Worm (Caenorhabditis elegans) whole organism, L4 larva: ENCODE measurements around the gene med-1.
A peak's percentile ranks its signal among the peaks of the same experiment; 100 is the strongest.

ENCODE experiments used
- F10B5.3 ChIP-seq: sonication (generic microtip); optimal IDR thresholded peaks from 2 replicates; lab custom pipeline; 2016; ENCODE audit warnings: mild to moderate bottlenecking, missing genetic modification characterization, missing compliant biosample characterization
- F26F4.8 ChIP-seq: fragments of 200-800 bp; sonication (Bioruptor generic); conservative IDR thresholded peaks from 2 replicates; pipeline ENCODE4 v1.3.6; 2022; ENCODE audit warnings: missing genetic modification characterization, missing compliant biosample characterization
- F37D6.2 ChIP-seq: sonication (generic microtip); optimal IDR thresholded peaks from 2 replicates; lab custom pipeline; 2016; ENCODE audit warnings: mild to moderate bottlenecking, missing genetic modification characterization, missing compliant biosample characterization
- R02D3.7 ChIP-seq: fragments of 150-350 bp; sonication (generic microtip); optimal IDR thresholded peaks from 3 replicates; lab custom pipeline; 2014; ENCODE audit warnings: missing biosample characterization, missing genetic modification characterization
- Y75B8A.6 ChIP-seq: fragments of 200-800 bp; sonication (Bioruptor generic); IDR thresholded peaks from 2 replicates; pipeline ENCODE4 v1.3.6; 2022; ENCODE audit warnings: missing genetic modification reagents, missing genetic modification characterization, missing compliant biosample characterization
- ZK546.5 ChIP-seq, 2 experiments: sonication (generic microtip); optimal IDR thresholded peaks; 2 replicates each; lab custom pipeline; 2017; ENCODE audit warnings: missing biosample characterization in 2 of 2, missing genetic modification characterization in 2 of 2
- aha-1 ChIP-seq: fragments of 150-350 bp; peaks from one replicate; lab custom pipeline; 2014; ENCODE audit warnings: missing biosample characterization, missing genetic modification characterization
- aly-2 ChIP-seq: sonication (generic microtip); optimal IDR thresholded peaks from 2 replicates; lab custom pipeline; 2018; ENCODE audit warnings: missing biosample characterization, missing genetic modification characterization
- arid-1 ChIP-seq: fragments of 200-800 bp; sonication (Bioruptor generic); conservative IDR thresholded peaks from 2 replicates; pipeline ENCODE4 v1.3.6; 2022; ENCODE audit warnings: missing genetic modification reagents, missing genetic modification characterization, missing compliant biosample characterization
- ceh-32 ChIP-seq: sonication (generic microtip); optimal IDR thresholded peaks from 2 replicates; lab custom pipeline; 2016; ENCODE audit warnings: mild to moderate bottlenecking, missing genetic modification characterization, missing compliant biosample characterization; ENCODE audit not compliant: poor library complexity
- daf-16 ChIP-seq, 3 experiments: sonication (generic microtip); optimal IDR thresholded peaks; 2 replicates each; lab custom pipeline; 2016 to 2017; ENCODE audit warnings: missing genetic modification characterization in 3 of 3, missing genetic modification reagents in 3 of 3, mild to moderate bottlenecking in 2 of 3, missing compliant biosample characterization in 2 of 3, missing biosample characterization in 1 of 3, moderate library complexity in 1 of 3
- dmd-6 ChIP-seq: fragments of 200-800 bp; sonication (Bioruptor generic); IDR thresholded peaks from 2 replicates; pipeline ENCODE4 v1.3.6; 2022; ENCODE audit warnings: missing genetic modification reagents, missing genetic modification characterization, missing compliant biosample characterization
- dve-1 ChIP-seq: sonication (generic microtip); optimal IDR thresholded peaks from 2 replicates; lab custom pipeline; 2017; ENCODE audit warnings: antibody characterized with exemption, mild to moderate bottlenecking, missing genetic modification characterization, missing compliant biosample characterization; ENCODE audit not compliant: insufficient read depth
- egl-27 ChIP-seq: sonication (generic microtip); optimal IDR thresholded peaks from 3 replicates; lab custom pipeline; 2017; ENCODE audit warnings: missing biosample characterization, missing genetic modification reagents, missing genetic modification characterization
- fos-1 ChIP-seq: fragments of 150-350 bp; optimal IDR thresholded peaks from 2 replicates; lab custom pipeline; 2014; ENCODE audit warnings: missing biosample characterization, missing genetic modification characterization
- hif-1 ChIP-seq, 2 experiments: sonication (generic microtip); optimal IDR thresholded peaks; 2 replicates each; lab custom pipeline; 2016 to 2017; ENCODE audit warnings: missing compliant biosample characterization in 2 of 2, missing genetic modification characterization in 2 of 2, missing genetic modification reagents in 2 of 2, missing genotype in 2 of 2, mild to moderate bottlenecking in 1 of 2
- hlh-11 ChIP-seq: fragments of 200-800 bp; sonication (Bioruptor generic); optimal IDR thresholded peaks from 2 replicates; lab custom pipeline; 2018; ENCODE audit warnings: mild to moderate bottlenecking, missing genetic modification characterization, missing compliant biosample characterization
- hlh-30 ChIP-seq: sonication (generic microtip); optimal IDR thresholded peaks from 2 replicates; lab custom pipeline; 2017; ENCODE audit warnings: antibody characterized with exemption, mild to moderate bottlenecking, missing genetic modification characterization, missing compliant biosample characterization; ENCODE audit not compliant: insufficient read depth
- hmg-1.1 ChIP-seq: fragments of 200-800 bp; sonication (Bioruptor generic); IDR thresholded peaks from 2 replicates; pipeline ENCODE4 v1.3.6; 2022; ENCODE audit warnings: missing genetic modification reagents, missing genetic modification characterization, missing compliant biosample characterization
- lin-15B ChIP-seq: fragments of 150-350 bp; sonication (generic microtip); optimal IDR thresholded peaks from 3 replicates; lab custom pipeline; 2014; ENCODE audit warnings: missing biosample characterization, missing genetic modification characterization
- lin-38 ChIP-seq: fragments of 200-800 bp; sonication (Bioruptor generic); IDR thresholded peaks from 2 replicates; pipeline ENCODE4 v1.3.6; 2022; ENCODE audit warnings: missing genetic modification reagents, missing genetic modification characterization, missing compliant biosample characterization
- mdl-1 ChIP-seq, 2 experiments: fragments of 150-350 bp in 1 of 2; sonication (generic microtip) in 1 of 2; optimal IDR thresholded peaks; 2 replicates each; lab custom pipeline; 2014 to 2017; ENCODE audit warnings: missing biosample characterization in 2 of 2, missing genetic modification characterization in 2 of 2
- mep-1 ChIP-seq: fragments of 150-350 bp; sonication (generic microtip); optimal IDR thresholded peaks from 3 replicates; lab custom pipeline; 2014; ENCODE audit warnings: missing biosample characterization, missing genetic modification characterization
- mxl-2 ChIP-seq: fragments of 200-800 bp; sonication (Bioruptor generic); conservative IDR thresholded peaks from 2 replicates; pipeline ENCODE4 v1.3.6; 2022; ENCODE audit warnings: missing genetic modification reagents, missing genetic modification characterization, missing compliant biosample characterization
- mxl-3 ChIP-seq: fragments of 200-800 bp; sonication (Bioruptor generic); optimal IDR thresholded peaks from 2 replicates; lab custom pipeline; 2018; ENCODE audit warnings: mild to moderate bottlenecking, missing genetic modification characterization, missing compliant biosample characterization
- nhr-237 ChIP-seq: sonication (generic microtip); optimal IDR thresholded peaks from 2 replicates; lab custom pipeline; 2017; ENCODE audit warnings: missing biosample characterization, missing genetic modification characterization
- nhr-25 ChIP-seq: sonication (generic microtip); optimal IDR thresholded peaks from 2 replicates; lab custom pipeline; 2017; ENCODE audit warnings: missing genetic modification characterization, mild to moderate bottlenecking, missing compliant biosample characterization, antibody characterized with exemption, moderate library complexity, borderline replicate concordance; ENCODE audit not compliant: insufficient read depth
- nhr-28 ChIP-seq: fragments of 150-350 bp; optimal IDR thresholded peaks from 2 replicates; lab custom pipeline; 2014; ENCODE audit warnings: missing biosample characterization, missing genetic modification characterization
- nhr-48 ChIP-seq: sonication (generic microtip); optimal IDR thresholded peaks from 2 replicates; lab custom pipeline; 2016; ENCODE audit warnings: mild to moderate bottlenecking, missing genetic modification characterization, missing compliant biosample characterization
- nhr-6 ChIP-seq: fragments of 150-350 bp; optimal IDR thresholded peaks from 2 replicates; lab custom pipeline; 2014; ENCODE audit warnings: missing biosample characterization, missing genetic modification characterization
- nhr-76 ChIP-seq: fragments of 150-350 bp; optimal IDR thresholded peaks from 2 replicates; lab custom pipeline; 2014; ENCODE audit warnings: missing biosample characterization, missing genetic modification characterization
- nhr-77 ChIP-seq: fragments of 150-350 bp; optimal IDR thresholded peaks from 2 replicates; lab custom pipeline; 2014; ENCODE audit warnings: missing biosample characterization, missing genetic modification characterization
- pqm-1 ChIP-seq: sonication (generic microtip); optimal IDR thresholded peaks from 2 replicates; lab custom pipeline; 2017; ENCODE audit warnings: missing biosample characterization, missing genetic modification characterization
- rbr-2 ChIP-seq: sonication (generic microtip); optimal IDR thresholded peaks from 2 replicates; lab custom pipeline; 2016; ENCODE audit warnings: missing genotype, missing genetic modification characterization, missing compliant biosample characterization
- set-16 ChIP-seq: fragments of 200-800 bp; sonication (Bioruptor generic); IDR thresholded peaks from 2 replicates; pipeline ENCODE4 v1.3.6; 2022; ENCODE audit warnings: missing genetic modification reagents, missing genetic modification characterization, missing compliant biosample characterization
- snpc-1.2 ChIP-seq: fragments of 200-800 bp; sonication (Bioruptor generic); IDR thresholded peaks from 2 replicates; pipeline ENCODE4 v1.3.6; 2022; ENCODE audit warnings: missing genetic modification reagents, missing genetic modification characterization, missing compliant biosample characterization
- snpc-4 ChIP-seq: fragments of 150-350 bp; optimal IDR thresholded peaks from 2 replicates; lab custom pipeline; 2014; ENCODE audit warnings: missing biosample characterization, missing genetic modification characterization
- spr-3 ChIP-seq: fragments of 200-800 bp; sonication (Bioruptor generic); optimal IDR thresholded peaks from 2 replicates; lab custom pipeline; 2018; ENCODE audit warnings: mild to moderate bottlenecking, missing genetic modification characterization, missing compliant biosample characterization
- tra-1 ChIP-seq: fragments of 200-800 bp; sonication (Bioruptor generic); IDR thresholded peaks from 2 replicates; pipeline ENCODE4 v1.3.6; 2022; ENCODE audit warnings: missing genetic modification reagents, missing genetic modification characterization, missing compliant biosample characterization
- unc-130 ChIP-seq: sonication (generic microtip); optimal IDR thresholded peaks from 2 replicates; lab custom pipeline; 2016; ENCODE audit warnings: missing genetic modification reagents, missing genetic modification characterization, missing compliant biosample characterization
- unc-39 ChIP-seq: sonication (generic microtip); optimal IDR thresholded peaks from 2 replicates; lab custom pipeline; 2017; ENCODE audit warnings: missing biosample characterization, missing genetic modification characterization
- unc-62 ChIP-seq, 3 experiments: fragments of 150-350 bp in 1 of 3; sonication (generic microtip); optimal IDR thresholded peaks in 2 of 3; peaks in 1 of 3; 1 replicate in 1 of 3; 2 replicates in 2 of 3; lab custom pipeline; 2014 to 2017; ENCODE audit warnings: missing biosample characterization in 3 of 3, missing genetic modification characterization in 3 of 3, missing genetic modification reagents in 3 of 3, missing genotype in 1 of 3
- zfp-3 ChIP-seq: fragments of 200-800 bp; sonication (Bioruptor generic); conservative IDR thresholded peaks from 2 replicates; pipeline ENCODE4 v1.3.6; 2022; ENCODE audit warnings: missing genetic modification reagents, missing genetic modification characterization, missing compliant biosample characterization

med-1 gene

DNA sequence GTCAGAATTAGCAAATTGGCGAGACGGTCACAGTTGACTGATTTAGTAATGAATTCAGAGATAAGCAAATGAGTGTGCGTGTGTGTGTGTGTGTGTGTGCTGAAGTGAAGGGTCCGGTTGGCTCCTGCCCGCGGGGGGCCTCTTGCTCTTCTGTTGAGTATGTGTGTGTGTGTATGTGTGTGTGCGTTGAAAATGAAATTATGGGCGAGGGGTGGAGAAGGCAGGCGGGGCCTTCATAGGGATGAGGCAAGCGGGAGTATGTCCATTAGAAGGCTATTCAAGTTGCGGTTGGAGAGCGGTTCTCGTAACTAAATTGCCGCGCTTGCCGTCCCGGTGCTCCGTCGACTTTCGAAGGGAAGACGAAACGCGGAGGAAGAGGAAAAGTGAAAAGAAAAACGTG is 23.1 kb upstream of the med-1 start (continued):
- TF ChIP-seq ZK546.5 (tag; optimal IDR thresholded peaks at IDR 0.05; lab: Kevin White, UChicago) = no peak

DNA sequence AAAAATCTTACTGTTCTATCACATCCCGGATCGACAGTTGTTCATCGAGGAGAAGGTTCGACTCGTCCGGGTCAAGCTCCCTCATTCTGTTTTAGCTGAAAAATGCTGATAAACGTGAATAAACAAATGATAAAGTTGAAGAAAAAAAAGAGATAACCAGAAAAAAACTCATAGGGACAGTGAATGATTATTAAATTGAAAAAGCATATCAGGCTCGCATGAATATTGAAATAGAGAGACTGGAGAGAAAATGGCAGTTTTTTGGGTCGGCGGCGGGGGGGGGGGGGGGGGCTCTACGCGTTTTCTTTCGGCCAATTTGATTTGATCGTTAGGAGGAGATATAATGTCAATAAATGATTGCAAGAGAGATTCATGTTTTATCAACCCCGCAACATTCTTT is 16.5 kb upstream of the med-1 start, which contains the start of gene lin-2:
lin-2 (minus strand) TSS at position 101 of the 400 bp plus-strand sequence.
- no peak for TF ChIP-seq snpc-1.2 (GFP tag; lab: Robert Waterston, UW)
- TF ChIP-seq spr-3 (GFP tag; lab: Kevin White, UChicago) = no peak
- peak; percentile 27 for TF ChIP-seq pqm-1 (tag; lab: Kevin White, UChicago)
- no peak for TF ChIP-seq egl-27
- no peak for TF ChIP-seq aha-1 (tag; lab: Kevin White, UChicago)
- no peak for TF ChIP-seq mxl-2 (GFP tag; lab: Robert Waterston, UW)
- TF ChIP-seq lin-38 (GFP tag; lab: Robert Waterston, UW) = no peak
- no peak for TF ChIP-seq nhr-25

DNA sequence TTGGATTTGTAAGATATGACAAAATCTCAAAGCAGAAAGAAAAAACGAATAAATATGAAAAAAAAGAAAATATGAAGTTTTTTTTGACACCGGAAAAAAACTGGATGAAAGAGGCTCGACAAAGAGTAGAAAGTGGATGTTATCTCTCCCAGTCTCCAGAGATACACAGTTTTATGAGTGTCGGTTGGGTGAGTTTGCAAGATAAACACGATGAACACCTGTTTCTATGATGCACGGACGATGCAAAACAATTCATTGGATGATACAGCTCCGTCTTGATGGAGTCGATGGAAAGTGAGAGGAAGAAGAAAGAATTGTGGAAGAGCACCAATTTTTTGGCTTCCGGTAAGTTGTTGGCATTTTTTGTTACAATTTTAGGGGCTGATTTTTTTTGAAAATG is 14.6 kb upstream of the med-1 start:
- TF ChIP-seq zfp-3 = no peak
- peak in 1 of 2 experiments; percentile 51 for TF ChIP-seq daf-16 (GFP tag; optimal IDR thresholded peaks at IDR 0.05; lab: Kevin White, UChicago)
- no peak for TF ChIP-seq daf-16 (tag; optimal IDR thresholded peaks at IDR 0.05; lab: Kevin White, UChicago)
- TF ChIP-seq pqm-1 (tag; lab: Kevin White, UChicago) = no peak
- no peak for TF ChIP-seq F26F4.8 (GFP tag; lab: Robert Waterston, UW)
- TF ChIP-seq mxl-2 (GFP tag; lab: Robert Waterston, UW) = no peak
- TF ChIP-seq, all 104 proteins: peak for 1

DNA sequence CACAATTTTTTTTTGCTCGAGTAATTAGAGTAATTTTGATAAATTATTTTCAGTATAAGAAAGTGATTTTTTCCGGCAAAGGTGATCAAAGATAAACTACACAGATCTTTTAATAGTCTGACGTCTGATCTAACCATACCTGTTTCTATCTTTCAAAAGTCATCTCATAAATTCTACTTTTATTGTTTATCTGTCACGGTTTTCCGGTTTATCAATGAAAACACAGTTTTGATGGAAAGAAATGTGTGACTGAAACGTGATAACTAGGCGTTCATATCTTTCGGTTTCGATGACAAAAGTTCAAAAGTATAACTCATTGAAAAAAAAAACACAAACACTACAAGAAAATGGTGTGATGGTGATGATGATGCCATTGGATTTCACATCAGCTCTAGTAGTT is 7.8 kb upstream of the med-1 start:
- TF ChIP-seq arid-1 (no peak), mdl-1 (tag; optimal IDR thresholded peaks at IDR 0.05; lab: Kevin White, UChicago) (peak in 1 of 2 experiments; percentile 50), mep-1 (peak; percentile 22), aly-2 (no peak), nhr-48 (no peak), nhr-6 (tag; lab: Kevin White, UChicago) (no peak), F10B5.3 (tag; lab: Kevin White, UChicago) (no peak), lin-15B (tag; lab: Kevin White, UChicago) (no peak), Y75B8A.6 (GFP tag; lab: Robert Waterston, UW) (no peak), daf-16 (GFP tag; optimal IDR thresholded peaks at IDR 0.05; lab: Kevin White, UChicago) (no peak), daf-16 (tag; optimal IDR thresholded peaks at IDR 0.05; lab: Kevin White, UChicago) (no peak), snpc-4 (tag; lab: Kevin White, UChicago) (no peak), mxl-3 (no peak), set-16 (GFP tag; lab: Robert Waterston, UW) (no peak), F37D6.2 (no peak), nhr-237 (tag; lab: Kevin White, UChicago) (no peak), unc-39 (tag; lab: Kevin White, UChicago) (no peak), ceh-32 (no peak), hif-1 (tag; optimal IDR thresholded peaks at IDR 0.05; lab: Kevin White, UChicago) (no peak), F26F4.8 (GFP tag; lab: Robert Waterston, UW) (no peak), fos-1 (no peak), snpc-1.2 (GFP tag; lab: Robert Waterston, UW) (no peak), unc-62 (GFP tag; optimal IDR thresholded peaks at IDR 0.05 in 1 of 2; lab: Kevin White, UChicago) (peak in 1 of 2 experiments; percentile 21), unc-62 (tag; optimal IDR thresholded peaks at IDR 0.05; lab: Kevin White, UChicago) (no peak), unc-130 (no peak), nhr-77 (tag; lab: Kevin White, UChicago) (peak; percentile 25), dmd-6 (GFP tag; lab: Robert Waterston, UW) (peak; percentile 48; the same call in 1 of the 2 replicates), rbr-2 (tag; lab: Kevin White, UChicago) (no peak), nhr-28 (tag; lab: Kevin White, UChicago) (peak; percentile 52), hmg-1.1 (GFP tag; lab: Robert Waterston, UW) (no peak), hlh-11 (tag; lab: Kevin White, UChicago) (peak; percentile 31), tra-1 (0 out of 2 replicates have a peak, but pooled peaks have one; percentile 27), R02D3.7 (tag; lab: Kevin White, UChicago) (no peak), nhr-76 (tag; lab: Kevin White, UChicago) (peak; percentile 23), ZK546.5 (tag; optimal IDR thresholded peaks at IDR 0.05; lab: Kevin White, UChicago) (no peak), dve-1 (tag; lab: Kevin White, UChicago) (peak; percentile 0), hlh-30 (tag; lab: Kevin White, UChicago) (peak; percentile 69)
